Fruit fly (Drosophila melanogaster): ENCODE data around the gene TotA.
A peak's percentile ranks its signal among the peaks of the same experiment; 100 is the strongest.

Gene TotA

dm6 chr3R:20836257-20836856 lies 34.5 kb upstream of the TotA start (continued):
- TF ChIP-seq achi (GFP tag; optimal IDR thresholded peaks at IDR 0.05) (peak; percentile 27), CG34406 (GFP tag; optimal IDR thresholded peaks at IDR 0.05) (peak; percentile 27), ss (GFP tag; optimal IDR thresholded peaks at IDR 0.05) (no peak), CG15336 (GFP tag; IDR thresholded peaks at IDR 0.05) (no peak), Lpt (GFP tag; optimal IDR thresholded peaks at IDR 0.05) (no peak), fd59A (GFP tag; optimal IDR thresholded peaks at IDR 0.05) (peak; percentile 26), CG6276 (GFP tag; optimal IDR thresholded peaks at IDR 0.05) (peak; percentile 49), svp (GFP tag) (peak; percentile 75), CG8632 (GFP tag; optimal IDR thresholded peaks at IDR 0.05) (no peak), CG32006 (GFP tag; optimal IDR thresholded peaks at IDR 0.05) (peak; percentile 83), eg (GFP tag; IDR thresholded peaks at IDR 0.05) (no peak), Blimp-1 (GFP tag; optimal IDR thresholded peaks at IDR 0.05) (no peak), CG6792 (GFP tag; optimal IDR thresholded peaks at IDR 0.05) (no peak), CG11762 (GFP tag; optimal IDR thresholded peaks at IDR 0.05; ENCODE audit: insufficient read depth) (no peak), Hr39 (GFP tag; optimal IDR thresholded peaks at IDR 0.05) (no peak), pdm3 (GFP tag; optimal IDR thresholded peaks at IDR 0.05) (peak; percentile 12), Eip75B (GFP tag; optimal IDR thresholded peaks at IDR 0.05) (no peak), CG6163 (GFP tag; IDR thresholded peaks at IDR 0.05) (no peak), CG11902 (GFP tag; optimal IDR thresholded peaks at IDR 0.05) (no peak)

- TF ChIP-seq CG11902 (GFP tag; optimal IDR thresholded peaks at IDR 0.05) = peak; percentile 52
- TF ChIP-seq vri (GFP tag; optimal IDR thresholded peaks at IDR 0.05) = peak; percentile 64
- no peak for TF ChIP-seq CG6854 (GFP tag; optimal IDR thresholded peaks at IDR 0.05)
- TF ChIP-seq Eip78C (GFP tag) = peak; percentile 67
- TF ChIP-seq Ets96B (tag; optimal IDR thresholded peaks at IDR 0.05) = no peak
- peak; percentile 58 for TF ChIP-seq svp (GFP tag)
- TF ChIP-seq fkh (GFP tag; optimal IDR thresholded peaks at IDR 0.05) = peak; percentile 57
- TF ChIP-seq esn (GFP tag; optimal IDR thresholded peaks at IDR 0.05) = peak; percentile 4
Observed at dm6 chr3R:20837242-20837664, 33.6 kb upstream of the TotA start.

- TF ChIP-seq esn (GFP tag; optimal IDR thresholded peaks at IDR 0.05) (no peak), CG6276 (GFP tag; optimal IDR thresholded peaks at IDR 0.05) (no peak), CG31627 (GFP tag; optimal IDR thresholded peaks at IDR 0.05) (no peak), vri (GFP tag; optimal IDR thresholded peaks at IDR 0.05) (no peak), acj6 (GFP tag; optimal IDR thresholded peaks at IDR 0.05) (no peak), dsx (GFP tag; optimal IDR thresholded peaks at IDR 0.05; ENCODE audit: poor library complexity, severe bottlenecking) (no peak), CG1621 (tag; optimal IDR thresholded peaks at IDR 0.05) (no peak), CG11902 (GFP tag; optimal IDR thresholded peaks at IDR 0.05) (no peak), eg (GFP tag; IDR thresholded peaks at IDR 0.05) (0 out of 3 replicates have a peak, but pooled peaks have one; percentile 26)
Observed at dm6 chr3R:20838787-20839186, 32.0 kb upstream of the TotA start.

- TF ChIP-seq Hr38 (GFP tag; optimal IDR thresholded peaks at IDR 0.05) = no peak
- TF ChIP-seq Sox14 (GFP tag; optimal IDR thresholded peaks at IDR 0.05) = no peak
- TF ChIP-seq Sox15 (GFP tag; optimal IDR thresholded peaks at IDR 0.05) = no peak
- TF ChIP-seq Hr4 (GFP tag; optimal IDR thresholded peaks at IDR 0.05) = no peak
- TF ChIP-seq net (GFP tag; optimal IDR thresholded peaks at IDR 0.05) = no peak
- no peak for TF ChIP-seq Lpt (GFP tag; optimal IDR thresholded peaks at IDR 0.05)
- no peak for TF ChIP-seq Sox102F (GFP tag; optimal IDR thresholded peaks at IDR 0.05)
- no peak for TF ChIP-seq Eip75B (GFP tag; optimal IDR thresholded peaks at IDR 0.05)
- no peak for TF ChIP-seq CG3919 (GFP tag; optimal IDR thresholded peaks at IDR 0.05)
- no peak for TF ChIP-seq CG31627 (GFP tag; optimal IDR thresholded peaks at IDR 0.05)
- TF ChIP-seq eg (GFP tag; IDR thresholded peaks at IDR 0.05) = no peak
- no peak for TF ChIP-seq CG7368 (GFP tag; optimal IDR thresholded peaks at IDR 0.05)
- no peak for TF ChIP-seq CG6792 (GFP tag; optimal IDR thresholded peaks at IDR 0.05)
- no peak for TF ChIP-seq fd59A (GFP tag; optimal IDR thresholded peaks at IDR 0.05)
- TF ChIP-seq OdsH (GFP tag; optimal IDR thresholded peaks at IDR 0.05) = no peak
- no peak for TF ChIP-seq CG11294 (GFP tag; IDR thresholded peaks at IDR 0.05)
- no peak for TF ChIP-seq CG4318 (GFP tag; optimal IDR thresholded peaks at IDR 0.05)
Observed at dm6 chr3R:20841840-20842239, 29.0 kb upstream of the TotA start, which contains the start of gene CG15695. Gene CG15695, plus strand, starts transcription at chr3R:20842140.
